Worm (Caenorhabditis elegans): Measurements from ENCODE around the gene ZC15.5.
A peak's percentile ranks its signal among the peaks of the same experiment; 100 is the strongest.

ZC15.5 gene

ce11 chrV:20249438-20250120 is 48.2 kb upstream of the ZC15.5 start, which contains the start of gene swsn-1 (continued):
- TF ChIP-seq lsy-2 (tag; optimal IDR thresholded peaks at IDR 0.05) (peak; percentile 32 to 38), sptf-1 (tag; optimal IDR thresholded peaks at IDR 0.05) (no peak), tlp-1 (tag; optimal IDR thresholded peaks at IDR 0.05) (no peak), ets-5 (GFP tag; IDR thresholded peaks at IDR 0.05) (no peak), unc-30 (tag; optimal IDR thresholded peaks at IDR 0.05) (no peak), pqm-1 (tag; optimal IDR thresholded peaks at IDR 0.05) (no peak), rnt-1 (tag; optimal IDR thresholded peaks at IDR 0.05) (no peak), unc-130 (tag; optimal IDR thresholded peaks at IDR 0.05) (no peak), ceh-88 (GFP tag; IDR thresholded peaks at IDR 0.05) (no peak), unc-86 (tag; optimal IDR thresholded peaks at IDR 0.05) (peak; percentile 3), nhr-28 (tag; optimal IDR thresholded peaks at IDR 0.05) (no peak), C34B4.2 (tag; optimal IDR thresholded peaks at IDR 0.05) (no peak), mef-2 (tag; optimal IDR thresholded peaks at IDR 0.05) (no peak), lin-14 (GFP tag; optimal IDR thresholded peaks at IDR 0.05) (peak; percentile 82), swsn-7 (tag; optimal IDR thresholded peaks at IDR 0.05) (peak; percentile 65), ceh-90 (tag; optimal IDR thresholded peaks at IDR 0.05) (no peak), lin-15B (tag; optimal IDR thresholded peaks at IDR 0.05) (no peak), nhr-76 (tag; optimal IDR thresholded peaks at IDR 0.05) (no peak), mep-1 (tag; optimal IDR thresholded peaks at IDR 0.05) (peak; percentile 64), zip-4 (GFP tag; optimal IDR thresholded peaks at IDR 0.05) (no peak), sox-4 (tag; optimal IDR thresholded peaks at IDR 0.05) (no peak), elt-3 (tag; optimal IDR thresholded peaks at IDR 0.05) (no peak), nhr-11 (tag; optimal IDR thresholded peaks at IDR 0.05) (no peak), Y116A8C.19 (tag; optimal IDR thresholded peaks at IDR 0.05; ENCODE audit: borderline replicate concordance) (no peak), ceh-8 (GFP tag; optimal IDR thresholded peaks at IDR 0.05) (no peak), nhr-237 (tag; optimal IDR thresholded peaks at IDR 0.05) (no peak), efl-3 (GFP tag; optimal IDR thresholded peaks at IDR 0.05) (no peak), F16B12.6 (tag; optimal IDR thresholded peaks at IDR 0.05) (peak; percentile 15), egl-13 (tag; optimal IDR thresholded peaks at IDR 0.05) (no peak), aha-1 (tag; optimal IDR thresholded peaks at IDR 0.05) (no peak), nhr-71 (tag; optimal IDR thresholded peaks at IDR 0.05) (peak; percentile 74), alr-1 (tag; optimal IDR thresholded peaks at IDR 0.05; ENCODE audit: borderline replicate concordance) (no peak), efl-1 (optimal IDR thresholded peaks at IDR 0.05) (peak; percentile 71 to 83), efl-1 (GFP tag; optimal IDR thresholded peaks at IDR 0.05 in 1 of 2) (peak; percentile 43 to 94), C04F5.9 (tag; optimal IDR thresholded peaks at IDR 0.05) (no peak), lin-39 (tag; optimal IDR thresholded peaks at IDR 0.05) (no peak), jun-1 (tag; optimal IDR thresholded peaks at IDR 0.05) (peak; percentile 35), nhr-19 (GFP tag; conservative IDR thresholded peaks at IDR 0.05) (peak; percentile 44), fkh-10 (GFP tag; optimal IDR thresholded peaks at IDR 0.05) (no peak), zag-1 (tag; optimal IDR thresholded peaks at IDR 0.05) (no peak), fkh-4 (tag; optimal IDR thresholded peaks at IDR 0.05; ENCODE audit: borderline replicate concordance) (no peak), skn-1 (tag; optimal IDR thresholded peaks at IDR 0.05) (peak; percentile 42), fos-1 (tag; optimal IDR thresholded peaks at IDR 0.05) (no peak), nhr-47 (tag; optimal IDR thresholded peaks at IDR 0.05) (peak; percentile 64), fkh-8 (tag; optimal IDR thresholded peaks at IDR 0.05) (peak; percentile 9), unc-62 (GFP tag; optimal IDR thresholded peaks at IDR 0.05) (no peak), sup-37 (GFP tag; optimal IDR thresholded peaks at IDR 0.05) (no peak)

Measured in whole organism, L1 larva.